Worm (Caenorhabditis elegans) whole organism, young adult: Measurements from ENCODE around the gene dod-19.

Experiments used
- B0019.2 ChIP-seq: fragments of 200-800 bp; sonication (Bioruptor generic); conservative IDR thresholded peaks from 2 replicates; pipeline ENCODE4 v1.3.6; 2022; ENCODE audit warnings: missing genetic modification reagents, missing genetic modification characterization, missing compliant biosample characterization
- C17E4.6 ChIP-seq: fragments of 200-800 bp; sonication (Bioruptor generic); IDR thresholded peaks from 2 replicates; pipeline ENCODE4 v1.3.6; 2022; ENCODE audit warnings: missing genetic modification reagents, missing genetic modification characterization, missing compliant biosample characterization
- D2030.7 ChIP-seq: fragments of 200-800 bp; sonication (Bioruptor generic); IDR thresholded peaks from 2 replicates; pipeline ENCODE4 v1.3.6; 2022; ENCODE audit warnings: missing genetic modification reagents, missing genetic modification characterization, missing compliant biosample characterization
- F33H1.4 ChIP-seq: fragments of 200-800 bp; sonication (Bioruptor generic); IDR thresholded peaks from 2 replicates; pipeline ENCODE4 v1.3.6; 2022; ENCODE audit warnings: missing genetic modification reagents, missing genetic modification characterization, missing compliant biosample characterization
- F49E8.2 ChIP-seq: sonication (generic microtip); optimal IDR thresholded peaks from 3 replicates; lab custom pipeline; 2017; ENCODE audit warnings: missing genetic modification characterization, mild to moderate bottlenecking, missing compliant biosample characterization, antibody characterized with exemption, moderate library complexity; ENCODE audit not compliant: insufficient read depth
- F55B11.4 ChIP-seq: sonication (generic microtip); optimal IDR thresholded peaks from 2 replicates; lab custom pipeline; 2016; ENCODE audit warnings: missing compliant biosample characterization, missing genetic modification characterization, borderline replicate concordance; ENCODE audit not compliant: insufficient read depth
- K11D2.4 ChIP-seq: fragments of 200-800 bp; sonication (Bioruptor generic); IDR thresholded peaks from 2 replicates; pipeline ENCODE4 v1.3.6; 2022; ENCODE audit warnings: missing genetic modification reagents, missing genetic modification characterization, missing compliant biosample characterization
- K12H6.12 ChIP-seq: fragments of 200-800 bp; sonication (Bioruptor generic); optimal IDR thresholded peaks from 2 replicates; lab custom pipeline; 2018; ENCODE audit warnings: mild to moderate bottlenecking, missing genetic modification characterization, missing compliant biosample characterization
- T07F8.4 ChIP-seq: sonication (generic microtip); optimal IDR thresholded peaks from 2 replicates; lab custom pipeline; 2016; ENCODE audit warnings: mild to moderate bottlenecking, missing genetic modification characterization, moderate library complexity, missing compliant biosample characterization
- Y53G8AR.9 ChIP-seq: fragments of 200-800 bp; sonication (Bioruptor generic); conservative IDR thresholded peaks from 2 replicates; pipeline ENCODE4 v1.3.6; 2022; ENCODE audit warnings: missing genetic modification reagents, missing genetic modification characterization, missing compliant biosample characterization
- Y56A3A.18 ChIP-seq: fragments of 200-800 bp; sonication (Bioruptor generic); IDR thresholded peaks from 2 replicates; pipeline ENCODE4 v1.3.6; 2022; ENCODE audit warnings: missing genetic modification reagents, missing genetic modification characterization, missing compliant biosample characterization
- ama-1 ChIP-seq, 3 experiments: fragments of 150-350 bp in 1 of 3; sonication (generic microtip) in 2 of 3; optimal IDR thresholded peaks; 2 replicates each; lab custom pipeline; 2014 to 2018; ENCODE audit warnings: missing biosample characterization in 2 of 3, missing genetic modification characterization in 2 of 3, missing genetic modification reagents in 2 of 3
- aptf-3 ChIP-seq: fragments of 200-800 bp; sonication (Bioruptor generic); IDR thresholded peaks from 2 replicates; pipeline ENCODE4 v1.3.6; 2022; ENCODE audit warnings: missing genetic modification characterization, missing compliant biosample characterization
- athp-1 ChIP-seq: sonication (generic microtip); optimal IDR thresholded peaks from 2 replicates; lab custom pipeline; 2017; ENCODE audit warnings: mild to moderate bottlenecking, missing genetic modification characterization, missing compliant biosample characterization
- bed-2 ChIP-seq: fragments of 200-800 bp; sonication (Bioruptor generic); IDR thresholded peaks from 2 replicates; pipeline ENCODE4 v1.3.6; 2022; ENCODE audit warnings: missing genetic modification reagents, missing genetic modification characterization, missing compliant biosample characterization
- ccch-3 ChIP-seq: fragments of 200-800 bp; sonication (Bioruptor generic); optimal IDR thresholded peaks from 2 replicates; lab custom pipeline; 2018; ENCODE audit warnings: mild to moderate bottlenecking, missing genetic modification characterization, missing compliant biosample characterization
- cebp-1 ChIP-seq, 2 experiments: fragments of 200-800 bp in 1 of 2; sonication (Bioruptor generic) in 1 of 2; sonication (generic microtip) in 1 of 2; IDR thresholded peaks in 1 of 2; optimal IDR thresholded peaks in 1 of 2; 2 replicates each; pipeline versions ENCODE4 v1.3.6 to Lab custom; 2017 to 2022; ENCODE audit warnings: missing compliant biosample characterization in 2 of 2, missing genetic modification characterization in 2 of 2, mild to moderate bottlenecking in 1 of 2, missing genetic modification reagents in 1 of 2, moderate library complexity in 1 of 2
- ceh-40 ChIP-seq: fragments of 200-800 bp; sonication (Bioruptor generic); IDR thresholded peaks from 2 replicates; pipeline ENCODE4 v1.3.6; 2022; ENCODE audit warnings: missing genetic modification characterization, missing compliant biosample characterization
- ceh-58 ChIP-seq: fragments of 200-800 bp; sonication (Bioruptor generic); IDR thresholded peaks from 2 replicates; pipeline ENCODE4 v1.3.6; 2022; ENCODE audit warnings: missing genetic modification characterization, missing compliant biosample characterization
- dpff-1 ChIP-seq: sonication (generic microtip); optimal IDR thresholded peaks from 2 replicates; lab custom pipeline; 2017; ENCODE audit warnings: mild to moderate bottlenecking, missing genetic modification characterization, missing compliant biosample characterization
- dpl-1 ChIP-seq: fragments of 150-350 bp; optimal IDR thresholded peaks from 2 replicates; lab custom pipeline; 2014; ENCODE audit warnings: missing biosample characterization, missing genetic modification reagents, missing genetic modification characterization
- efl-1 ChIP-seq: fragments of 150-350 bp; optimal IDR thresholded peaks from 2 replicates; lab custom pipeline; 2014; ENCODE audit warnings: missing biosample characterization, missing genetic modification reagents, missing genetic modification characterization
- gei-17 ChIP-seq: fragments of 200-800 bp; sonication (Bioruptor generic); optimal IDR thresholded peaks from 2 replicates; lab custom pipeline; 2018; ENCODE audit warnings: mild to moderate bottlenecking, missing genetic modification characterization, missing compliant biosample characterization
- hlh-12 ChIP-seq: sonication (generic microtip); optimal IDR thresholded peaks from 2 replicates; lab custom pipeline; 2016; ENCODE audit warnings: missing genetic modification characterization, missing compliant biosample characterization
- let-607 ChIP-seq, 2 experiments: fragments of 200-800 bp in 1 of 2; sonication (Bioruptor generic) in 1 of 2; sonication (generic microtip) in 1 of 2; optimal IDR thresholded peaks; 2 replicates each; lab custom pipeline; 2016 to 2018; ENCODE audit warnings: mild to moderate bottlenecking in 2 of 2, missing compliant biosample characterization in 2 of 2, missing genetic modification characterization in 2 of 2, moderate library complexity in 2 of 2, missing genotype in 1 of 2
- mel-28 ChIP-seq: sonication (generic microtip); optimal IDR thresholded peaks from 2 replicates; lab custom pipeline; 2016; ENCODE audit warnings: borderline replicate concordance, mild to moderate bottlenecking, missing genetic modification characterization, missing compliant biosample characterization
- nfya-2 ChIP-seq: fragments of 200-800 bp; sonication (Bioruptor generic); IDR thresholded peaks from 2 replicates; pipeline ENCODE4 v1.3.6; 2022; ENCODE audit warnings: missing genetic modification reagents, missing genetic modification characterization, missing compliant biosample characterization
- nhr-179 ChIP-seq: sonication (generic microtip); optimal IDR thresholded peaks from 2 replicates; lab custom pipeline; 2016; ENCODE audit warnings: mild to moderate bottlenecking, missing genetic modification characterization, missing compliant biosample characterization
- nhr-80 ChIP-seq: sonication (generic microtip); optimal IDR thresholded peaks from 2 replicates; lab custom pipeline; 2016; ENCODE audit warnings: missing genetic modification characterization, missing compliant biosample characterization
- rpc-1 ChIP-seq, 2 experiments: fragments of 150-350 bp in 1 of 2; sonication (generic microtip) in 1 of 2; optimal IDR thresholded peaks; 2 replicates each; lab custom pipeline; 2014 to 2018; ENCODE audit warnings: missing biosample characterization in 1 of 2, missing genetic modification characterization in 1 of 2, missing genetic modification reagents in 1 of 2, missing genotype in 1 of 2
- sdz-38 ChIP-seq: sonication (generic microtip); optimal IDR thresholded peaks from 2 replicates; lab custom pipeline; 2016; ENCODE audit warnings: missing genotype, missing genetic modification characterization, missing compliant biosample characterization
- snpc-1.3 ChIP-seq: sonication (generic microtip); optimal IDR thresholded peaks from 2 replicates; lab custom pipeline; 2017; ENCODE audit warnings: missing genetic modification characterization, mild to moderate bottlenecking, missing compliant biosample characterization, antibody characterized with exemption, moderate library complexity, missing genotype, missing genetic modification reagents; ENCODE audit not compliant: insufficient read depth
- snpc-3.4 ChIP-seq: sonication (generic microtip); optimal IDR thresholded peaks from 2 replicates; lab custom pipeline; 2017; ENCODE audit warnings: missing genetic modification characterization, mild to moderate bottlenecking, missing compliant biosample characterization, antibody characterized with exemption, moderate library complexity, missing genotype, missing genetic modification reagents
- somi-1 ChIP-seq: fragments of 200-800 bp; sonication (Bioruptor generic); optimal IDR thresholded peaks from 2 replicates; lab custom pipeline; 2018; ENCODE audit warnings: mild to moderate bottlenecking, missing genetic modification characterization, missing compliant biosample characterization
- sptf-2 ChIP-seq: fragments of 200-800 bp; sonication (Bioruptor generic); optimal IDR thresholded peaks from 2 replicates; lab custom pipeline; 2018; ENCODE audit warnings: mild to moderate bottlenecking, missing genetic modification characterization, missing compliant biosample characterization
- unc-130 ChIP-seq: sonication (generic microtip); optimal IDR thresholded peaks from 2 replicates; lab custom pipeline; 2016; ENCODE audit warnings: missing genetic modification reagents, missing genetic modification characterization, missing compliant biosample characterization
- xnd-1 ChIP-seq: sonication (generic microtip); optimal IDR thresholded peaks from 2 replicates; lab custom pipeline; 2016; ENCODE audit warnings: missing genotype, missing genetic modification reagents, missing genetic modification characterization, missing compliant biosample characterization
- zfh-2 ChIP-seq: fragments of 200-800 bp; sonication (Bioruptor generic); conservative IDR thresholded peaks from 2 replicates; pipeline ENCODE4 v1.3.6; 2022; ENCODE audit warnings: missing genetic modification reagents, missing genetic modification characterization, missing compliant biosample characterization
- ztf-22 ChIP-seq: fragments of 200-800 bp; sonication (Bioruptor generic); optimal IDR thresholded peaks from 2 replicates; lab custom pipeline; 2018; ENCODE audit warnings: mild to moderate bottlenecking, missing genetic modification characterization, moderate library complexity, missing compliant biosample characterization
- ztf-26 ChIP-seq: sonication (generic microtip); optimal IDR thresholded peaks from 2 replicates; lab custom pipeline; 2017; ENCODE audit warnings: missing genetic modification characterization, missing compliant biosample characterization

dod-19 gene

DNA sequence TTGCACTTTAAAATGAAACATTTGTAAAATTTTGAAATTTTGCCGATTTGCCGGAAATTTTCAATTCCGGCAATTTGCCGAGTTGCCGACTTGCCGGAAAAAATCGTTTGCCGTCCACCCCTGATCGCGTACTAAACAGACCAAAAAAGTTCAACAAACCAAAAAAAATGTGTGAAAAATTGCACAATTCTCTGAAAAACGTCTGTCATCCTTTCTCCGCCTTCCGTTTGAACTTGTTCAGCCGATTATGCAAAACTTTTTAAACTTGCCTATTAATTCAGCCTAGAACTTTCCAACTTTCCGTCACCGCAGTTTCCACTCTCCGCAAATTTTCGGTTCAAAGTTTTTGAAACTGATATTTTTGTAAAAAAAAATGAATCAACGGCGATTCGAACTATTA lies 9.6 kb upstream of the dod-19 start, which contains the start of gene B0554.5:
Gene B0554.5 (plus strand): TSS at position 301 of the 400 bp plus-strand sequence.
- TF ChIP-seq mel-28 (tag; lab: Kevin White, UChicago) (no peak), sdz-38 (tag; lab: Kevin White, UChicago) (no peak), efl-1 (GFP tag; lab: Kevin White, UChicago) (no peak), snpc-3.4 (no peak), xnd-1 (tag; lab: Kevin White, UChicago) (no peak), D2030.7 (GFP tag; lab: Robert Waterston, UW) (no peak), unc-130 (GFP tag; lab: Kevin White, UChicago) (no peak), F55B11.4 (tag; lab: Kevin White, UChicago) (no peak), B0019.2 (GFP tag; lab: Robert Waterston, UW) (no peak), F49E8.2 (no peak), ztf-26 (tag; lab: Kevin White, UChicago) (no peak), dpl-1 (no peak), Y56A3A.18 (GFP tag; lab: Robert Waterston, UW) (no peak), aptf-3 (no peak), T07F8.4 (tag; lab: Kevin White, UChicago) (no peak), nfya-2 (GFP tag; lab: Robert Waterston, UW) (no peak), C17E4.6 (GFP tag; lab: Robert Waterston, UW) (no peak), zfh-2 (GFP tag; lab: Robert Waterston, UW) (no peak), bed-2 (no peak), rpc-1 (optimal IDR thresholded peaks at IDR 0.05; lab: Kevin White, UChicago) (no peak), rpc-1 (tag; optimal IDR thresholded peaks at IDR 0.05; lab: Kevin White, UChicago) (no peak)

DNA sequence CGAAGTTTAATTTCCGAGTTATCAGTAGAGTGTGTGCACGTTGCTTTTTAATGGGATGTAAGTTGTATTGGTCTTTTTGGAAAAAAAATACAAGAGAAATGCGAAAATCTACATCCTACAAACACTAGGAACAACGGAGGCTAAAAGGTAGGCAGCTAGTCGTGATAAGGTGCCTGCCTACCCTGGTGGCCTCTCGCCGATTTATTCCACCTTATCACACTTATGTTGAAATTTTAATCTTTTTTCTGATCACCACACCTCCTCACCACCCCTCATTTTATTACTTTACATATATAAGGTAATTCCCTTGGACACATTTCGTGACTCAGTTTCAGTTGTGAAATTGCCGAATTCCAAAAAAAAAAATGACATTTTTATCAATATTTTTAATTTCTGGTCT lies 7.6 kb upstream of the dod-19 start, which contains the start of gene dod-20:
Gene dod-20 (plus strand): TSS at position 301 of the 400 bp plus-strand sequence.
- 0 out of 2 replicates have a peak, but pooled peaks have one; percentile 22 for TF ChIP-seq cebp-1 (GFP tag; IDR thresholded peaks at IDR 0.05; lab: Robert Waterston, UW)
- no peak for TF ChIP-seq cebp-1 (tag; optimal IDR thresholded peaks at IDR 0.05; lab: Kevin White, UChicago)
- TF ChIP-seq ceh-40 (GFP tag; lab: Robert Waterston, UW), result no peak
- TF ChIP-seq dpff-1, result no peak
- no peak for TF ChIP-seq K12H6.12 (tag; lab: Kevin White, UChicago)
- TF ChIP-seq gei-17 (GFP tag; lab: Kevin White, UChicago), result no peak
- no peak for TF ChIP-seq C17E4.6 (GFP tag; lab: Robert Waterston, UW)
- TF ChIP-seq Y53G8AR.9 (GFP tag; lab: Robert Waterston, UW), result no peak
- TF ChIP-seq snpc-1.3 (tag; lab: Kevin White, UChicago), result no peak
- peak; percentile 34 for TF ChIP-seq nhr-80 (tag; lab: Kevin White, UChicago)
- TF ChIP-seq, all 124 proteins: peak for 2

DNA sequence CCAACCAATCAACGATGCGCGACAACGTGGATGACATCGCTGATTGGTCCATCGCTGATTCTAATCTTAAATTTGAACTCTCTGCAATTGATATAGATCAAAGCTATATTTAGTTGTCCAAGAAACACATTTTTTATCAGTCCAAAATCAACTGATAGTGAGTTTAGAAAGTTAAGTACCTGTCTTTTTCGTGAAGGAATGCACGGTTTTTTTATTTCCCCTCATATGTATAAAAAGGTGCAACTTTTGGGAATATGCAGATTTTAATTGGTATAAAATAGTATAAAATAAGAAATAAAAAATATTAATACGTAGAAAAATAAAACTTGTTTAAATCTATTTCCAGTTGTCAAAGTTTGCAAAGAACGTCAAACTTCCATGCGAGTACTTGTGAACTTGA lies 3.9 kb upstream of the dod-19 start, which contains the start of gene Y39D8A.1:
Gene Y39D8A.1 (plus strand): TSS at position 301 of the 400 bp plus-strand sequence.
- no peak for TF ChIP-seq ama-1 (optimal IDR thresholded peaks at IDR 0.05; lab: Kevin White, UChicago)
- no peak for TF ChIP-seq ama-1 (GFP tag; optimal IDR thresholded peaks at IDR 0.05; lab: Kevin White, UChicago)
- no peak for TF ChIP-seq ccch-3 (GFP tag; lab: Kevin White, UChicago)
- no peak for TF ChIP-seq ztf-22 (GFP tag; lab: Kevin White, UChicago)
- TF ChIP-seq sptf-2 (GFP tag; lab: Kevin White, UChicago), result no peak
- TF ChIP-seq F33H1.4 (GFP tag; lab: Robert Waterston, UW), result no peak
- TF ChIP-seq somi-1, result no peak
- no peak for TF ChIP-seq K12H6.12 (tag; lab: Kevin White, UChicago)
- no peak for TF ChIP-seq hlh-12
- TF ChIP-seq nhr-179 (tag; lab: Kevin White, UChicago), result no peak
- TF ChIP-seq ceh-58 (GFP tag; lab: Robert Waterston, UW), result no peak
- no peak for TF ChIP-seq athp-1 (tag; lab: Kevin White, UChicago)
- no peak for TF ChIP-seq B0019.2 (GFP tag; lab: Robert Waterston, UW)
- TF ChIP-seq K11D2.4 (GFP tag; lab: Robert Waterston, UW), result no peak
- TF ChIP-seq let-607 (tag; optimal IDR thresholded peaks at IDR 0.05; lab: Kevin White, UChicago), result no peak
